Fruit fly (Drosophila melanogaster): ENCODE data around the gene TfIIFalpha.

TfIIFalpha gene

DNA sequence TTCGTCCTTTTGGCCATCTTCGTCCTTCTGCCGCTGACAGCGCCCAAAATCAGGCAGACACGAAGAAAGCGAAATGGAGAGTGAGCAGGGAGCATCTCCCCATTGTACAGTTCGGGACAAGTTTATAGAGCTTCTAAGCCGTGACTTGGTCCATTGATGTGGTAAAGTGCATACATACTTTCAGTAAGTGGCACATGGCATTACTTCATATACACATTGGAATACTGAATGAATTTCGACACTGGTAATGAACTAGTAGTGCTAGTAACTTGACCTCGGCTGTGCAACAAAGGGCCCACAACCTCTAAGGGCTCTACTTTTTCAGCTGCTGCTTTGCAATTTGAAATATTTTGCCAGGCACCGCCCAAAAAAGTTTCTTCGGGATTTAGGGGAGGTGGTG, 36.0 kb downstream of the TfIIFalpha start (continued):
- TF ChIP-seq NK7.1 (GFP tag; optimal IDR thresholded peaks at IDR 0.05) (peak; percentile 76), sr (GFP tag; IDR thresholded peaks at IDR 0.05) (peak; percentile 61; the same call in 2 of the 3 replicates), CG10366 (GFP tag; IDR thresholded peaks at IDR 0.05) (peak; percentile 81), Mes4 (GFP tag; optimal IDR thresholded peaks at IDR 0.05) (peak; percentile 30), CG10543 (GFP tag; optimal IDR thresholded peaks at IDR 0.05) (peak; percentile 59), MESR4 (GFP tag; optimal IDR thresholded peaks at IDR 0.05) (no peak), CG30403 (GFP tag; optimal IDR thresholded peaks at IDR 0.05) (peak; percentile 55), NC2α (GFP tag; optimal IDR thresholded peaks at IDR 0.05) (peak; percentile 19), gsb (GFP tag; IDR thresholded peaks at IDR 0.05) (no peak), CG14965 (GFP tag; optimal IDR thresholded peaks at IDR 0.05; ENCODE audit: borderline replicate concordance) (no peak), kni (GFP tag; optimal IDR thresholded peaks at IDR 0.05) (no peak), Hsf (GFP tag; optimal IDR thresholded peaks at IDR 0.05) (peak; percentile 78), ind (GFP tag; optimal IDR thresholded peaks at IDR 0.05) (peak; percentile 84), Doc2 (GFP tag; IDR thresholded peaks at IDR 0.05) (peak; percentile 44; the same call in 1 of the 2 replicates), CG32532 (GFP tag; IDR thresholded peaks at IDR 0.05) (peak; percentile 88), crol (GFP tag; IDR thresholded peaks at IDR 0.05) (no peak), oc (tag; optimal IDR thresholded peaks at IDR 0.05) (peak; percentile 3), Hey (tag; optimal IDR thresholded peaks at IDR 0.05) (peak; percentile 39), CG17361 (GFP tag; IDR thresholded peaks at IDR 0.05) (peak; percentile 62; the same call in 2 of the 3 replicates), C15 (GFP tag; IDR thresholded peaks at IDR 0.05) (peak; percentile 66; the same call in 1 of the 3 replicates), al (GFP tag; IDR thresholded peaks at IDR 0.05) (peak; percentile 64), CG9876 (GFP tag; optimal IDR thresholded peaks at IDR 0.05) (peak; percentile 59), lov (optimal IDR thresholded peaks at IDR 0.05) (no peak), lov (GFP tag; IDR thresholded peaks at IDR 0.05) (peak; percentile 71; the same call in 1 of the 3 replicates), tio (GFP tag; optimal IDR thresholded peaks at IDR 0.05) (peak; percentile 67), CG10209 (GFP tag; optimal IDR thresholded peaks at IDR 0.05) (peak; percentile 66), CG10431 (GFP tag; optimal IDR thresholded peaks at IDR 0.05) (no peak), CG31441 (GFP tag; IDR thresholded peaks at IDR 0.05) (peak; percentile 59; the same call in 1 of the 2 replicates), CG3163 (GFP tag; optimal IDR thresholded peaks at IDR 0.05) (peak; percentile 32), Drgx (GFP tag; IDR thresholded peaks at IDR 0.05) (0 out of 2 replicates have a peak, but pooled peaks have one; percentile 42), sima (GFP tag; optimal IDR thresholded peaks at IDR 0.05) (peak; percentile 55), HHEX (GFP tag; optimal IDR thresholded peaks at IDR 0.05) (peak; percentile 81), fd3F (GFP tag; optimal IDR thresholded peaks at IDR 0.05) (peak; percentile 60), E2f1 (GFP tag; IDR thresholded peaks at IDR 0.05) (peak; percentile 73), CG4424 (GFP tag; optimal IDR thresholded peaks at IDR 0.05) (peak; percentile 56), az2 (GFP tag; optimal IDR thresholded peaks at IDR 0.05) (peak; percentile 55), CG6765 (GFP tag; optimal IDR thresholded peaks at IDR 0.05) (peak; percentile 75), CG33557 (GFP tag; optimal IDR thresholded peaks at IDR 0.05) (no peak), gce (GFP tag; IDR thresholded peaks at IDR 0.05) (peak; percentile 60; the same call in 2 of the 3 replicates), Hmx (GFP tag; optimal IDR thresholded peaks at IDR 0.05) (no peak), CG3726 (GFP tag; IDR thresholded peaks at IDR 0.05) (peak; percentile 58; the same call in 1 of the 3 replicates), CG14710 (tag; optimal IDR thresholded peaks at IDR 0.05) (peak; percentile 16), chn (GFP tag; optimal IDR thresholded peaks at IDR 0.05) (peak; percentile 67), CG6689 (GFP tag; IDR thresholded peaks at IDR 0.05) (peak; percentile 77), dati (GFP tag; IDR thresholded peaks at IDR 0.05) (0 out of 2 replicates have a peak, but pooled peaks have one; percentile 34), pb (GFP tag; optimal IDR thresholded peaks at IDR 0.05) (peak; percentile 89), Taf1 (GFP tag; IDR thresholded peaks at IDR 0.05) (peak; percentile 73), CG8281 (tag; optimal IDR thresholded peaks at IDR 0.05) (peak; percentile 6), twi (tag; optimal IDR thresholded peaks at IDR 0.05) (no peak), CG6272 (GFP tag; IDR thresholded peaks at IDR 0.05) (0 out of 2 replicates have a peak, but pooled peaks have one; percentile 37), CG9932 (GFP tag; IDR thresholded peaks at IDR 0.05) (peak; percentile 73), CG31365 (tag; optimal IDR thresholded peaks at IDR 0.05) (peak; percentile 60)

Data from whole organism, embryonic.